Fruit fly (Drosophila melanogaster) whole organism, embryonic: Measurements from ENCODE around the gene Sem1.
A peak's percentile ranks its signal among the peaks of the same experiment; 100 is the strongest.

Experiments used
- Atf-2 ChIP-seq: fragments of 200-800 bp; sonication (Bioruptor generic); optimal IDR thresholded peaks from 2 replicates; lab custom pipeline; 2016; ENCODE audit warnings: missing biosample characterization, missing genetic modification characterization
- B-H2 ChIP-seq: fragments of 200-800 bp; sonication (Bioruptor generic); optimal IDR thresholded peaks from 2 replicates; lab custom pipeline; 2018; ENCODE audit warnings: missing biosample characterization, mild to moderate bottlenecking, missing genetic modification characterization
- Bdp1 ChIP-seq: fragments of 200-800 bp; sonication (Bioruptor generic); optimal IDR thresholded peaks from 3 replicates; lab custom pipeline; 2016; ENCODE audit warnings: missing biosample characterization, missing genetic modification characterization
- CG1024 ChIP-seq: fragments of 200-800 bp; sonication (Bioruptor generic); IDR thresholded peaks from 2 replicates; pipeline ENCODE4 v1.3.6; 2022; ENCODE audit warnings: missing biosample characterization, missing genetic modification characterization
- CG11093 ChIP-seq: fragments of 200-800 bp; sonication (Bioruptor generic); IDR thresholded peaks from 3 replicates; pipeline ENCODE4 v1.3.6; 2022; ENCODE audit warnings: missing biosample characterization, missing genetic modification characterization
- CG11696 ChIP-seq: fragments of 200-800 bp; sonication (Bioruptor generic); IDR thresholded peaks from 2 replicates; pipeline ENCODE4 v1.3.6; 2022; ENCODE audit warnings: missing biosample characterization, missing genetic modification characterization
- CG12942 ChIP-seq: fragments of 200-800 bp; sonication (Bioruptor generic); optimal IDR thresholded peaks from 3 replicates; lab custom pipeline; 2016; ENCODE audit warnings: missing biosample characterization, missing genetic modification characterization
- CG15011 ChIP-seq: fragments of 200-800 bp; sonication (Bioruptor generic); optimal IDR thresholded peaks from 3 replicates; lab custom pipeline; 2018; ENCODE audit warnings: missing biosample characterization, mild to moderate bottlenecking, missing genetic modification characterization
- CG17361 ChIP-seq: fragments of 200-800 bp; sonication (Bioruptor generic); IDR thresholded peaks from 3 replicates; pipeline ENCODE4 v1.3.6; 2022; ENCODE audit warnings: missing biosample characterization, missing genetic modification characterization
- CG1832 ChIP-seq: fragments of 200-800 bp; sonication (Bioruptor generic); optimal IDR thresholded peaks from 2 replicates; lab custom pipeline; 2017; ENCODE audit warnings: missing biosample characterization, mild to moderate bottlenecking, missing genetic modification characterization, inconsistent platforms
- CG2120 ChIP-seq: fragments of 200-800 bp; sonication (Bioruptor generic); optimal IDR thresholded peaks from 3 replicates; lab custom pipeline; 2016; ENCODE audit warnings: missing biosample characterization, missing genetic modification characterization
- CG31388 ChIP-seq: fragments of 200-800 bp; sonication (Bioruptor generic); optimal IDR thresholded peaks from 2 replicates; lab custom pipeline; 2016; ENCODE audit warnings: missing biosample characterization, missing genetic modification characterization
- CG4328 ChIP-seq: fragments of 200-800 bp; sonication (Bioruptor generic); optimal IDR thresholded peaks from 3 replicates; lab custom pipeline; 2017; ENCODE audit warnings: missing biosample characterization, missing genetic modification reagents, missing genetic modification characterization
- CG4854 ChIP-seq: fragments of 200-800 bp; sonication (Bioruptor generic); optimal IDR thresholded peaks from 2 replicates; lab custom pipeline; 2016; ENCODE audit warnings: missing biosample characterization, missing genetic modification characterization, inconsistent platforms
- CG5953 ChIP-seq: fragments of 200-800 bp; sonication (Bioruptor generic); IDR thresholded peaks from 2 replicates; pipeline ENCODE4 v1.3.6; 2022; ENCODE audit warnings: missing biosample characterization, missing genetic modification characterization
- CG6272 ChIP-seq: fragments of 200-800 bp; sonication (Bioruptor generic); IDR thresholded peaks from 2 replicates; pipeline ENCODE4 v1.3.6; 2022; ENCODE audit warnings: missing biosample characterization, missing genetic modification characterization
- CG6791 ChIP-seq: fragments of 200-800 bp; sonication (Bioruptor generic); IDR thresholded peaks from 3 replicates; pipeline ENCODE4 v1.3.6; 2022; ENCODE audit warnings: missing biosample characterization, missing genetic modification characterization; ENCODE audit not compliant: partially characterized antibody
- CG7963 ChIP-seq: fragments of 200-800 bp; sonication (Bioruptor generic); IDR thresholded peaks from 3 replicates; pipeline ENCODE4 v1.3.6; 2022; ENCODE audit warnings: missing biosample characterization, missing genetic modification characterization; ENCODE audit not compliant: partially characterized antibody
- Camta ChIP-seq: fragments of 200-800 bp; sonication (Bioruptor generic); optimal IDR thresholded peaks from 2 replicates; lab custom pipeline; 2016; ENCODE audit warnings: missing biosample characterization, missing genetic modification characterization
- Dbx ChIP-seq: fragments of 200-800 bp; sonication (Bioruptor generic); IDR thresholded peaks from 3 replicates; pipeline ENCODE4 v1.3.6; 2022; ENCODE audit warnings: missing biosample characterization, missing genetic modification characterization
- Dfd ChIP-seq, 2 experiments: fragments of >200 bp; optimal IDR thresholded peaks; 2 replicates each; lab custom pipeline; 2017; ENCODE audit warnings: missing biosample characterization in 2 of 2, missing genetic modification characterization in 2 of 2
- E2f1 ChIP-seq: fragments of 200-800 bp; sonication (Bioruptor generic); IDR thresholded peaks from 2 replicates; pipeline ENCODE4 v1.3.6; 2022; ENCODE audit warnings: missing biosample characterization, missing genetic modification characterization
- Ets65A ChIP-seq: fragments of 200-800 bp; sonication (Bioruptor generic); peaks from one replicate; lab custom pipeline; 2016; ENCODE audit warnings: missing biosample characterization, missing genetic modification characterization
- HLH3B ChIP-seq: fragments of 200-800 bp; sonication (Bioruptor generic); IDR thresholded peaks from 2 replicates; pipeline ENCODE4 v1.3.6; 2022; ENCODE audit warnings: missing biosample characterization, missing genetic modification characterization
- Hr3 ChIP-seq: fragments of 200-800 bp; sonication (Bioruptor generic); optimal IDR thresholded peaks from 3 replicates; lab custom pipeline; 2016; ENCODE audit warnings: missing biosample characterization, missing genetic modification characterization
- Hr78 ChIP-seq, 2 experiments: fragments of 200-800 bp in 1 of 2; fragments of >200 bp in 1 of 2; sonication (Bioruptor generic) in 1 of 2; optimal IDR thresholded peaks; 2 replicates each; lab custom pipeline; 2017 to 2019; ENCODE audit warnings: missing biosample characterization in 2 of 2, missing genetic modification characterization in 2 of 2, mild to moderate bottlenecking in 1 of 2, moderate library complexity in 1 of 2
- Jarid2 ChIP-seq: fragments of 200-800 bp; sonication (Bioruptor generic); optimal IDR thresholded peaks from 3 replicates; lab custom pipeline; 2017; ENCODE audit warnings: mild to moderate bottlenecking, missing biosample characterization, missing genetic modification reagents, missing genetic modification characterization
- Med ChIP-seq: fragments of 200-800 bp; sonication (Bioruptor generic); peaks from one replicate; lab custom pipeline; 2016; ENCODE audit warnings: missing biosample characterization, missing genetic modification characterization, mild to moderate bottlenecking, inconsistent platforms, moderate library complexity
- Xbp1 ChIP-seq: fragments of 200-800 bp; sonication (Bioruptor generic); optimal IDR thresholded peaks from 3 replicates; lab custom pipeline; 2016; ENCODE audit warnings: missing biosample characterization, mild to moderate bottlenecking, missing genetic modification characterization
- ara ChIP-seq: fragments of 200-800 bp; sonication (Bioruptor generic); IDR thresholded peaks from 2 replicates; pipeline ENCODE4 v1.3.6; 2022; ENCODE audit warnings: missing biosample characterization, missing genetic modification characterization
- ase ChIP-seq: fragments of 200-800 bp; sonication (Bioruptor generic); IDR thresholded peaks from 3 replicates; pipeline ENCODE4 v1.3.6; 2022; ENCODE audit warnings: missing biosample characterization, missing genetic modification characterization
- br ChIP-seq: fragments of >200 bp; optimal IDR thresholded peaks from 2 replicates; lab custom pipeline; 2017
- bsh ChIP-seq, 2 experiments: fragments of 200-800 bp; sonication (Bioruptor generic); optimal IDR thresholded peaks; 2 replicates each; lab custom pipeline; 2017 to 2018; ENCODE audit warnings: mild to moderate bottlenecking in 2 of 2, missing biosample characterization in 2 of 2, missing genetic modification characterization in 2 of 2, moderate library complexity in 1 of 2
- chm ChIP-seq: fragments of 200-800 bp; sonication (Bioruptor generic); IDR thresholded peaks from 2 replicates; pipeline ENCODE4 v1.3.6; 2022; ENCODE audit warnings: missing biosample characterization, missing genetic modification characterization
- ci ChIP-seq: fragments of 200-800 bp; sonication (Bioruptor generic); IDR thresholded peaks from 3 replicates; pipeline ENCODE4 v1.3.6; 2022; ENCODE audit warnings: missing biosample characterization, missing genetic modification characterization
- emc ChIP-seq: fragments of 200-800 bp; sonication (Bioruptor generic); optimal IDR thresholded peaks from 2 replicates; lab custom pipeline; 2016; ENCODE audit warnings: missing biosample characterization, missing genetic modification characterization
- her ChIP-seq: fragments of 200-800 bp; sonication (Bioruptor generic); optimal IDR thresholded peaks from 2 replicates; lab custom pipeline; 2016; ENCODE audit warnings: missing biosample characterization, missing genetic modification characterization
- lbe ChIP-seq: fragments of 200-800 bp; sonication (Bioruptor generic); optimal IDR thresholded peaks from 2 replicates; lab custom pipeline; 2016; ENCODE audit warnings: missing biosample characterization, mild to moderate bottlenecking, missing genetic modification characterization
- nom ChIP-seq: fragments of 200-800 bp; sonication (Bioruptor generic); optimal IDR thresholded peaks from 2 replicates; lab custom pipeline; 2017; ENCODE audit warnings: missing biosample characterization, missing genetic modification characterization, mild to moderate bottlenecking, moderate library complexity, missing genetic modification reagents
- oc ChIP-seq: fragments of 200-800 bp; sonication (Bioruptor generic); optimal IDR thresholded peaks from 2 replicates; lab custom pipeline; 2018; ENCODE audit warnings: missing biosample characterization, mild to moderate bottlenecking, missing genetic modification characterization, moderate library complexity
- pita ChIP-seq: fragments of 200-800 bp; sonication (Bioruptor generic); optimal IDR thresholded peaks from 2 replicates; lab custom pipeline; 2017; ENCODE audit warnings: missing biosample characterization, mild to moderate bottlenecking, missing genetic modification characterization
- repo ChIP-seq: fragments of 200-800 bp; sonication (Bioruptor generic); optimal IDR thresholded peaks from 2 replicates; lab custom pipeline; 2016; ENCODE audit warnings: missing biosample characterization, missing genetic modification characterization
- sens ChIP-seq: fragments of 200-800 bp; sonication (Bioruptor generic); peaks from one replicate; lab custom pipeline; 2016; ENCODE audit warnings: missing biosample characterization, missing genetic modification characterization
- seq ChIP-seq: fragments of 200-800 bp; sonication (Bioruptor generic); IDR thresholded peaks from 2 replicates; pipeline ENCODE4 v1.3.6; 2022; ENCODE audit warnings: missing biosample characterization, missing genetic modification characterization
- tgo ChIP-seq: fragments of 200-800 bp; sonication (Bioruptor generic); IDR thresholded peaks from 3 replicates; pipeline ENCODE4 v1.3.6; 2022; ENCODE audit warnings: missing biosample characterization, missing genetic modification characterization
- toy ChIP-seq: fragments of 200-800 bp; sonication (Bioruptor generic); IDR thresholded peaks from 2 replicates; pipeline ENCODE4 v1.3.6; 2022; ENCODE audit warnings: missing biosample characterization, missing genetic modification characterization
- twi ChIP-seq: fragments of 200-800 bp; optimal IDR thresholded peaks from 2 replicates; lab custom pipeline; 2019; ENCODE audit warnings: missing biosample characterization, mild to moderate bottlenecking, missing genetic modification characterization, moderate library complexity
- vfl ChIP-seq: fragments of 200-800 bp; sonication (Bioruptor generic); optimal IDR thresholded peaks from 2 replicates; lab custom pipeline; 2016; ENCODE audit warnings: missing biosample characterization, missing genetic modification characterization
- vvl ChIP-seq: fragments of 200-800 bp; sonication (Bioruptor generic); IDR thresholded peaks from 2 replicates; pipeline ENCODE4 v1.3.6; 2022; ENCODE audit warnings: missing biosample characterization, missing genetic modification characterization
- zfh1 ChIP-seq: fragments of 200-800 bp; sonication (Bioruptor generic); IDR thresholded peaks from 3 replicates; pipeline ENCODE4 v1.3.6; 2022; ENCODE audit warnings: missing biosample characterization, missing genetic modification characterization
- zfh2 ChIP-seq: fragments of 200-800 bp; sonication (Bioruptor generic); optimal IDR thresholded peaks from 2 replicates; lab custom pipeline; 2016; ENCODE audit warnings: missing biosample characterization, missing genetic modification characterization

Gene Sem1

dm6 chr2L:7023614-7024259 is 40.0 kb upstream of the Sem1 start, which contains the start of gene Gart (continued):
- TF ChIP-seq CG1024 (GFP tag; lab: Robert Waterston, UW) (peak; percentile 70), lbe (peak; percentile 74), CG11093 (GFP tag; lab: Robert Waterston, UW) (no peak), her (GFP tag; lab: Kevin White, UChicago) (peak; percentile 68), CG11696 (GFP tag; lab: Robert Waterston, UW) (no peak), emc (GFP tag; lab: Kevin White, UChicago) (no peak), CG2120 (GFP tag; lab: Kevin White, UChicago) (peak; percentile 89), vvl (GFP tag; lab: Robert Waterston, UW) (peak; percentile 71; the same call in 1 of the 2 replicates), CG15011 (GFP tag; lab: Kevin White, UChicago) (no peak), zfh2 (peak; percentile 65), oc (tag; lab: Kevin White, UChicago) (peak; percentile 36), vfl (GFP tag; lab: Kevin White, UChicago) (peak; percentile 47), Camta (peak; percentile 22), ase (GFP tag; lab: Robert Waterston, UW) (no peak), B-H2 (GFP tag; lab: Kevin White, UChicago) (peak; percentile 44), CG17361 (0 out of 3 replicates have a peak, but pooled peaks have one; percentile 27), zfh1 (peak; percentile 68; the same call in 2 of the 3 replicates), Atf-2 (peak; percentile 7)
- TF ChIP-seq, all 482 proteins: peak for 256

dm6 chr2L:7025247-7025646 is 38.5 kb upstream of the Sem1 start:
- TF ChIP-seq E2f1 (GFP tag; lab: Robert Waterston, UW) (no peak), CG7963 (0 out of 3 replicates have a peak, but pooled peaks have one; percentile 16), CG4328 (no peak), Med (GFP tag; lab: Kevin White, UChicago) (peak; percentile 74), CG4854 (GFP tag; lab: Kevin White, UChicago) (no peak), Xbp1 (GFP tag; lab: Kevin White, UChicago) (no peak), Hr78 (GFP tag; optimal IDR thresholded peaks at IDR 0.05; lab: Kevin White, UChicago) (no peak), Ets65A (peak; percentile 19), zfh1 (no peak), CG6272 (GFP tag; lab: Robert Waterston, UW) (no peak), seq (GFP tag; lab: Robert Waterston, UW) (no peak), CG12942 (GFP tag; lab: Kevin White, UChicago) (no peak), HLH3B (GFP tag; lab: Robert Waterston, UW) (no peak), Jarid2 (no peak), twi (tag; lab: Kevin White, UChicago) (no peak), toy (GFP tag; lab: Robert Waterston, UW) (no peak), chm (no peak), br (lab: Kevin White, UChicago) (no peak), tgo (no peak), Dfd (GFP tag; optimal IDR thresholded peaks at IDR 0.05; lab: Kevin White, UChicago) (peak in 1 of 2 experiments; percentile 82), bsh (GFP tag; optimal IDR thresholded peaks at IDR 0.05; lab: Kevin White, UChicago) (no peak), CG31388 (GFP tag; lab: Kevin White, UChicago) (no peak)
- TF ChIP-seq, all 482 proteins: peak for 4

dm6 chr2L:7026308-7026707 is 37.5 kb upstream of the Sem1 start:
- TF ChIP-seq Hr3 (GFP tag; lab: Kevin White, UChicago) (no peak), ci (GFP tag; lab: Robert Waterston, UW) (0 out of 3 replicates have a peak, but pooled peaks have one; percentile 39), CG1832 (GFP tag; lab: Kevin White, UChicago) (peak; percentile 4), Bdp1 (GFP tag; lab: Kevin White, UChicago) (no peak), pita (GFP tag; lab: Kevin White, UChicago) (no peak), sens (GFP tag; lab: Kevin White, UChicago) (peak; percentile 0), nom (GFP tag; lab: Kevin White, UChicago) (no peak), Dbx (GFP tag; lab: Robert Waterston, UW) (peak; percentile 25; the same call in 1 of the 3 replicates), Med (GFP tag; lab: Kevin White, UChicago) (peak; percentile 62), CG6791 (peak; percentile 37; the same call in 1 of the 3 replicates), ara (0 out of 2 replicates have a peak, but pooled peaks have one; percentile 20), CG5953 (GFP tag; lab: Robert Waterston, UW) (0 out of 2 replicates have a peak, but pooled peaks have one; percentile 10), repo (no peak)
